Fruit fly (Drosophila melanogaster) whole organism, embryonic: Measurements from ENCODE around the gene lectin-24A.

Experiments
- Ada2b ChIP-seq: fragments of 200-800 bp; sonication (Bioruptor generic); IDR thresholded peaks from 2 replicates; pipeline ENCODE4 v1.3.6; 2022; ENCODE audit warnings: missing biosample characterization, missing genetic modification characterization
- Adf1 ChIP-seq: fragments of 200-800 bp; sonication (Bioruptor generic); IDR thresholded peaks from 2 replicates; pipeline ENCODE4 v1.3.6; 2022; ENCODE audit warnings: missing biosample characterization, missing genetic modification characterization
- BtbVII ChIP-seq: fragments of 200-800 bp; sonication (Bioruptor generic); optimal IDR thresholded peaks from 3 replicates; lab custom pipeline; 2017; ENCODE audit warnings: missing biosample characterization, mild to moderate bottlenecking, missing genetic modification characterization
- CG10147 ChIP-seq: fragments of 200-800 bp; sonication (Bioruptor generic); optimal IDR thresholded peaks from 2 replicates; lab custom pipeline; 2019; ENCODE audit warnings: missing biosample characterization, mild to moderate bottlenecking, missing genetic modification characterization, moderate library complexity
- CG10654 ChIP-seq: fragments of 200-800 bp; sonication (Bioruptor generic); optimal IDR thresholded peaks from 2 replicates; lab custom pipeline; 2016; ENCODE audit warnings: missing biosample characterization, missing genetic modification characterization
- CG10979 ChIP-seq: fragments of 200-800 bp; sonication (Bioruptor generic); optimal IDR thresholded peaks from 2 replicates; lab custom pipeline; 2018; ENCODE audit warnings: missing biosample characterization, mild to moderate bottlenecking, missing genetic modification characterization, moderate library complexity
- CG11093 ChIP-seq: fragments of 200-800 bp; sonication (Bioruptor generic); IDR thresholded peaks from 3 replicates; pipeline ENCODE4 v1.3.6; 2022; ENCODE audit warnings: missing biosample characterization, missing genetic modification characterization
- CG11247 ChIP-seq: fragments of 200-800 bp; sonication (Bioruptor generic); IDR thresholded peaks from 2 replicates; pipeline ENCODE4 v1.3.6; 2022; ENCODE audit warnings: missing biosample characterization, missing genetic modification characterization
- CG12219 ChIP-seq: fragments of 200-800 bp; sonication (Bioruptor generic); optimal IDR thresholded peaks from 3 replicates; lab custom pipeline; 2018; ENCODE audit warnings: missing biosample characterization, mild to moderate bottlenecking, missing genetic modification characterization
- CG1233 ChIP-seq: fragments of 200-800 bp; sonication (Bioruptor generic); optimal IDR thresholded peaks from 4 replicates; lab custom pipeline; 2018; ENCODE audit warnings: missing biosample characterization, mild to moderate bottlenecking, missing genetic modification characterization
- CG17385 ChIP-seq: fragments of 200-800 bp; sonication (Bioruptor generic); optimal IDR thresholded peaks from 3 replicates; lab custom pipeline; 2018; ENCODE audit warnings: missing biosample characterization, mild to moderate bottlenecking, missing genetic modification characterization
- CG17612 ChIP-seq: fragments of 200-800 bp; sonication (Bioruptor generic); IDR thresholded peaks from 2 replicates; pipeline ENCODE4 v1.3.6; 2022; ENCODE audit warnings: missing biosample characterization, missing genetic modification characterization
- CG18599 ChIP-seq: fragments of 200-800 bp; sonication (Bioruptor generic); optimal IDR thresholded peaks from 3 replicates; lab custom pipeline; 2017; ENCODE audit warnings: missing biosample characterization, missing genetic modification characterization, mild to moderate bottlenecking, moderate library complexity, missing genetic modification reagents
- CG3407 ChIP-seq: fragments of 200-800 bp; sonication (Bioruptor generic); optimal IDR thresholded peaks from 2 replicates; lab custom pipeline; 2018; ENCODE audit warnings: missing biosample characterization, mild to moderate bottlenecking, missing genetic modification characterization
- CG3847 ChIP-seq: fragments of 200-800 bp; sonication (Bioruptor generic); IDR thresholded peaks from 2 replicates; pipeline ENCODE4 v1.3.6; 2022; ENCODE audit warnings: missing biosample characterization, missing genetic modification characterization
- CG5953 ChIP-seq: fragments of 200-800 bp; sonication (Bioruptor generic); IDR thresholded peaks from 2 replicates; pipeline ENCODE4 v1.3.6; 2022; ENCODE audit warnings: missing biosample characterization, missing genetic modification characterization
- CG6765 ChIP-seq: fragments of 200-800 bp; sonication (Bioruptor generic); optimal IDR thresholded peaks from 3 replicates; lab custom pipeline; 2017; ENCODE audit warnings: missing biosample characterization, mild to moderate bottlenecking, missing genetic modification characterization
- CG7963 ChIP-seq: fragments of 200-800 bp; sonication (Bioruptor generic); IDR thresholded peaks from 3 replicates; pipeline ENCODE4 v1.3.6; 2022; ENCODE audit warnings: missing biosample characterization, missing genetic modification characterization; ENCODE audit not compliant: partially characterized antibody
- CG8359 ChIP-seq: fragments of 200-800 bp; sonication (Bioruptor generic); optimal IDR thresholded peaks from 2 replicates; lab custom pipeline; 2017; ENCODE audit warnings: missing biosample characterization, mild to moderate bottlenecking, missing genetic modification characterization, borderline replicate concordance
- CG9727 ChIP-seq: fragments of 200-800 bp; sonication (Bioruptor generic); optimal IDR thresholded peaks from 3 replicates; lab custom pipeline; 2017; ENCODE audit warnings: missing biosample characterization, mild to moderate bottlenecking, missing genetic modification characterization
- CG9797 ChIP-seq: fragments of 200-800 bp; sonication (Bioruptor generic); optimal IDR thresholded peaks from 3 replicates; lab custom pipeline; 2018; ENCODE audit warnings: missing biosample characterization, mild to moderate bottlenecking, missing genetic modification characterization
- CG9932 ChIP-seq: fragments of 200-800 bp; sonication (Bioruptor generic); IDR thresholded peaks from 2 replicates; pipeline ENCODE4 v1.3.6; 2022; ENCODE audit warnings: missing biosample characterization, missing genetic modification characterization
- CoRest ChIP-seq: fragments of 200-800 bp; sonication (Bioruptor generic); optimal IDR thresholded peaks from 3 replicates; lab custom pipeline; 2018; ENCODE audit warnings: missing biosample characterization, mild to moderate bottlenecking, missing genetic modification characterization, moderate library complexity
- Deaf1 ChIP-seq: fragments of 200-800 bp; optimal IDR thresholded peaks from 3 replicates; lab custom pipeline; 2019; ENCODE audit warnings: missing biosample characterization, mild to moderate bottlenecking, missing genetic modification characterization, moderate library complexity
- HLH3B ChIP-seq: fragments of 200-800 bp; sonication (Bioruptor generic); IDR thresholded peaks from 2 replicates; pipeline ENCODE4 v1.3.6; 2022; ENCODE audit warnings: missing biosample characterization, missing genetic modification characterization
- MTF-1 ChIP-seq: fragments of 200-800 bp; sonication (Bioruptor generic); optimal IDR thresholded peaks from 2 replicates; lab custom pipeline; 2018; ENCODE audit warnings: missing biosample characterization, mild to moderate bottlenecking, missing genetic modification characterization, borderline replicate concordance
- Max ChIP-seq: fragments of 200-800 bp; sonication (Bioruptor generic); optimal IDR thresholded peaks from 2 replicates; lab custom pipeline; 2016; ENCODE audit warnings: missing biosample characterization, mild to moderate bottlenecking, missing genetic modification characterization
- Med ChIP-seq: fragments of 200-800 bp; sonication (Bioruptor generic); peaks from one replicate; lab custom pipeline; 2016; ENCODE audit warnings: missing biosample characterization, missing genetic modification characterization, mild to moderate bottlenecking, inconsistent platforms, moderate library complexity
- Meics ChIP-seq: fragments of 200-800 bp; sonication (Bioruptor generic); optimal IDR thresholded peaks from 2 replicates; lab custom pipeline; 2017; ENCODE audit warnings: missing biosample characterization, mild to moderate bottlenecking, missing genetic modification characterization
- Myb ChIP-seq: fragments of 200-800 bp; sonication (Bioruptor generic); optimal IDR thresholded peaks from 2 replicates; lab custom pipeline; 2016; ENCODE audit warnings: missing biosample characterization, missing genetic modification characterization
- Oli ChIP-seq: fragments of 200-800 bp; sonication (Bioruptor generic); optimal IDR thresholded peaks from 2 replicates; lab custom pipeline; 2018; ENCODE audit warnings: missing biosample characterization, mild to moderate bottlenecking, missing genetic modification characterization, moderate library complexity
- Pdp1 ChIP-seq, 2 experiments: fragments of 200-800 bp; sonication (Bioruptor generic); optimal IDR thresholded peaks; 3 replicates each; lab custom pipeline; 2016; ENCODE audit warnings: missing biosample characterization in 2 of 2, missing genetic modification characterization in 2 of 2, mild to moderate bottlenecking in 1 of 2, moderate library complexity in 1 of 2
- Xrp1 ChIP-seq: fragments of 200-800 bp; sonication (Bioruptor generic); IDR thresholded peaks from 2 replicates; pipeline ENCODE4 v1.3.6; 2022; ENCODE audit warnings: missing biosample characterization, missing genetic modification characterization
- ase ChIP-seq: fragments of 200-800 bp; sonication (Bioruptor generic); IDR thresholded peaks from 3 replicates; pipeline ENCODE4 v1.3.6; 2022; ENCODE audit warnings: missing biosample characterization, missing genetic modification characterization
- dmrt99B ChIP-seq: fragments of 200-800 bp; sonication (Bioruptor generic); optimal IDR thresholded peaks from 2 replicates; lab custom pipeline; 2018; ENCODE audit warnings: missing biosample characterization, mild to moderate bottlenecking, missing genetic modification characterization, moderate library complexity
- dysf ChIP-seq: fragments of 200-800 bp; sonication (Bioruptor generic); IDR thresholded peaks from 3 replicates; pipeline ENCODE4 v1.3.6; 2022; ENCODE audit warnings: missing biosample characterization, missing genetic modification characterization
- gt ChIP-seq: fragments of 200-800 bp; sonication (Bioruptor generic); IDR thresholded peaks from 2 replicates; pipeline ENCODE4 v1.3.6; 2022; ENCODE audit warnings: missing biosample characterization, missing genetic modification characterization
- hbn ChIP-seq: fragments of 200-800 bp; sonication (Bioruptor generic); IDR thresholded peaks from 2 replicates; pipeline ENCODE4 v1.3.6; 2022; ENCODE audit warnings: missing biosample characterization, missing genetic modification characterization; ENCODE audit not compliant: partially characterized antibody
- jing ChIP-seq: fragments of 200-800 bp; sonication (Bioruptor generic); optimal IDR thresholded peaks from 2 replicates; lab custom pipeline; 2018; ENCODE audit warnings: missing biosample characterization, mild to moderate bottlenecking, missing genetic modification characterization
- kah ChIP-seq: fragments of 200-800 bp; sonication (Bioruptor generic); optimal IDR thresholded peaks from 2 replicates; lab custom pipeline; 2018; ENCODE audit warnings: missing biosample characterization, mild to moderate bottlenecking, missing genetic modification characterization
- mam ChIP-seq: fragments of 200-800 bp; sonication (Bioruptor generic); optimal IDR thresholded peaks from 3 replicates; lab custom pipeline; 2016; ENCODE audit warnings: missing biosample characterization, missing genetic modification characterization
- pan ChIP-seq, 4 experiments: fragments of >200 bp in 3 of 4; fragments of 200-800 bp in 1 of 4; sonication (Bioruptor generic) in 1 of 4; optimal IDR thresholded peaks in 3 of 4; IDR thresholded peaks in 1 of 4; 2 replicates each; pipeline versions ENCODE4 v1.3.6 to Lab custom; 2017 to 2022; ENCODE audit warnings: missing biosample characterization in 2 of 4, missing genetic modification characterization in 2 of 4, mixed read lengths in 1 of 4
- rib ChIP-seq: fragments of 200-800 bp; sonication (Bioruptor generic); IDR thresholded peaks from 2 replicates; pipeline ENCODE4 v1.3.6; 2022; ENCODE audit warnings: missing biosample characterization, missing genetic modification characterization
- row ChIP-seq: fragments of 200-800 bp; sonication (Bioruptor generic); IDR thresholded peaks from 3 replicates; pipeline ENCODE4 v1.3.6; 2022; ENCODE audit warnings: missing biosample characterization, missing genetic modification characterization
- sd ChIP-seq: fragments of 200-800 bp; sonication (Bioruptor generic); optimal IDR thresholded peaks from 3 replicates; lab custom pipeline; 2018; ENCODE audit warnings: missing biosample characterization, mild to moderate bottlenecking, missing genetic modification characterization, moderate library complexity
- slp2 ChIP-seq: fragments of 200-800 bp; sonication (Bioruptor generic); optimal IDR thresholded peaks from 2 replicates; lab custom pipeline; 2016; ENCODE audit warnings: missing biosample characterization, missing genetic modification characterization
- tgo ChIP-seq: fragments of 200-800 bp; sonication (Bioruptor generic); IDR thresholded peaks from 3 replicates; pipeline ENCODE4 v1.3.6; 2022; ENCODE audit warnings: missing biosample characterization, missing genetic modification characterization
- tll ChIP-seq, 2 experiments: fragments of 200-800 bp in 1 of 2; fragments of >200 bp in 1 of 2; sonication (Bioruptor generic) in 1 of 2; optimal IDR thresholded peaks; 2 replicates each; lab custom pipeline; 2017 to 2019; ENCODE audit warnings: missing biosample characterization in 2 of 2, missing genetic modification characterization in 2 of 2, mild to moderate bottlenecking in 1 of 2, moderate library complexity in 1 of 2

The lectin-24A gene

DNA sequence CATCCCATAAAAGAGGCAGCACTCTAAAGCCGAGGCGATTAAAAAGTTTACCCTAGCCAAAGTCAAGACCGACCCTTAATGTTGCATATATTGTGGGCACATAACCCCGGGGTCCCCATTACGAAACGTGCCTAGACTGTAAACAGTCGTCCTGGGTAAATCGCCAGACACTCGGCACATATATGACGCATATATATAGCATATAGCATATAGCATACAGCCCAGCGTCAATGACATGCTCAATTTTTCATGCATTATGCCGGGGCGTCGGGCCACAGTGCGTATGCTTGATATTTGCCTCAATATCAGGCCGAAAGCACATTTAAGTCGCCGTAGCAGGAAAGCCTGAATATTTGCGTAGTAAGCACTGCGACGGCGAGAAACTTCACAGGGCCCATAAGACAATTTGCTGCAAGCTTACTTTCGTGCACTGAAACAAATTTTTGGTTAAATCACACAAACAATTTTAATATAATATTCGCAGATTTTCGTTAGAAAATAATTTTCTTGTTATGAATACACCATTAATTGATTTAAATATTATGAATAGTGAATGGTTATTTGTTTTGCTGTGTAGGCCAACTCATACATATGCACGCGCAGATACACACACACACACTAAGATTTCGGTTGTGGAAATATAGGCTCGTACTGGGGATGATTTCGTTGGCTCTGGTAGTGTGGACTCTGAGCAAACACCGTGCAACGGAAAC lies 37.4 kb upstream of the lectin-24A start (continued):
- no peak for TF ChIP-seq CG11247 (GFP tag; lab: Robert Waterston, UW)
- no peak for TF ChIP-seq CG5953
- TF ChIP-seq CG17385 (GFP tag; lab: Kevin White, UChicago): peak; percentile 37
- TF ChIP-seq row (GFP tag; lab: Robert Waterston, UW): peak; percentile 65; the same call in 2 of the 3 replicates
- peak; percentile 53 for TF ChIP-seq dmrt99B (tag; lab: Kevin White, UChicago)
- peak; percentile 42; the same call in 1 of the 2 replicates for TF ChIP-seq Xrp1 (GFP tag; lab: Robert Waterston, UW)
- peak; percentile 58 for TF ChIP-seq CG9932
- TF ChIP-seq Oli (tag; lab: Kevin White, UChicago): peak; percentile 32
- TF ChIP-seq CG3847 (GFP tag; lab: Robert Waterston, UW): peak; percentile 28; the same call in 1 of the 2 replicates
- no peak for TF ChIP-seq ase
- TF ChIP-seq CG9727 (GFP tag; lab: Kevin White, UChicago): peak; percentile 44
- TF ChIP-seq pan (optimal IDR thresholded peaks at IDR 0.05; lab: Kevin White, UChicago): no peak
- peak in 1 of 2 experiments; percentile 27 for TF ChIP-seq pan (GFP tag; optimal IDR thresholded peaks at IDR 0.05 in 1 of 2, IDR thresholded peaks at IDR 0.05 in 1 of 2)
- peak; percentile 24; the same call in 1 of the 2 replicates for TF ChIP-seq HLH3B (GFP tag; lab: Robert Waterston, UW)
- no peak for TF ChIP-seq slp2 (GFP tag; lab: Kevin White, UChicago)
- no peak for TF ChIP-seq tll (GFP tag; optimal IDR thresholded peaks at IDR 0.05; lab: Kevin White, UChicago)
- no peak for TF ChIP-seq CG1233
- TF ChIP-seq mam: peak; percentile 25
- no peak for TF ChIP-seq Max (GFP tag; lab: Kevin White, UChicago)
- peak; percentile 81 for TF ChIP-seq CG18599 (GFP tag; lab: Kevin White, UChicago)
- peak; percentile 2 for TF ChIP-seq CoRest (tag; lab: Kevin White, UChicago)
- TF ChIP-seq dysf (GFP tag; lab: Robert Waterston, UW): peak; percentile 59; the same call in 2 of the 3 replicates
- no peak for TF ChIP-seq gt (GFP tag; lab: Robert Waterston, UW)
- no peak for TF ChIP-seq MTF-1 (GFP tag; lab: Kevin White, UChicago)
- no peak for TF ChIP-seq CG11093 (GFP tag; lab: Robert Waterston, UW)
- TF ChIP-seq CG17612 (GFP tag; lab: Robert Waterston, UW): no peak
- peak; percentile 22 for TF ChIP-seq Deaf1
- TF ChIP-seq Meics (GFP tag; lab: Kevin White, UChicago): peak; percentile 65
- no peak for TF ChIP-seq kah (GFP tag; lab: Kevin White, UChicago)
- no peak for TF ChIP-seq CG12219 (GFP tag; lab: Kevin White, UChicago)
- TF ChIP-seq CG10147: no peak
- peak; percentile 13 for TF ChIP-seq BtbVII (GFP tag; lab: Kevin White, UChicago)
- no peak for TF ChIP-seq jing (GFP tag; lab: Kevin White, UChicago)
- TF ChIP-seq tgo: peak; percentile 52; the same call in 1 of the 3 replicates
- no peak for TF ChIP-seq hbn (GFP tag; lab: Robert Waterston, UW)
- TF ChIP-seq CG10654 (GFP tag; lab: Kevin White, UChicago): no peak
- TF ChIP-seq Adf1 (GFP tag; lab: Robert Waterston, UW): peak; percentile 40; the same call in 1 of the 2 replicates
- TF ChIP-seq CG6765 (GFP tag; lab: Kevin White, UChicago): peak; percentile 24
- TF ChIP-seq CG3407: no peak
- no peak for TF ChIP-seq CG7963 (GFP tag; lab: Robert Waterston, UW)
- TF ChIP-seq Pdp1 (GFP tag; optimal IDR thresholded peaks at IDR 0.05; lab: Kevin White, UChicago): no peak
- no peak for TF ChIP-seq rib (GFP tag; lab: Robert Waterston, UW)
- no peak for TF ChIP-seq sd (tag; lab: Kevin White, UChicago)
- TF ChIP-seq Med: peak; percentile 58
- no peak for TF ChIP-seq CG8359
- no peak for TF ChIP-seq CG10979 (tag; lab: Kevin White, UChicago)
- TF ChIP-seq CG9797: no peak
- peak; percentile 43; the same call in 1 of the 2 replicates for TF ChIP-seq Ada2b (GFP tag; lab: Robert Waterston, UW)
- no peak for TF ChIP-seq Myb (GFP tag; lab: Kevin White, UChicago)
